Fruit fly (Drosophila melanogaster) whole organism, adult: ENCODE results near the gene CG13876.

ENCODE experiments used
- CG11617 ChIP-seq: fragments of 200-800 bp; sonication (Bioruptor generic); optimal IDR thresholded peaks from 2 replicates; lab custom pipeline; 2017; ENCODE audit warnings: mild to moderate bottlenecking, missing biosample characterization, missing genetic modification reagents, missing genetic modification characterization
- CG14711 ChIP-seq: fragments of 200-800 bp; sonication (Bioruptor generic); optimal IDR thresholded peaks from 2 replicates; lab custom pipeline; 2018; ENCODE audit warnings: missing biosample characterization, mild to moderate bottlenecking, missing genetic modification characterization, moderate library complexity
- CG1620 ChIP-seq: fragments of 200-800 bp; sonication (Bioruptor generic); optimal IDR thresholded peaks from 2 replicates; lab custom pipeline; 2016; ENCODE audit warnings: missing biosample characterization, missing genetic modification characterization
- CG33017 ChIP-seq: fragments of 200-800 bp; sonication (Bioruptor generic); optimal IDR thresholded peaks from 2 replicates; lab custom pipeline; 2018; ENCODE audit warnings: missing biosample characterization, mild to moderate bottlenecking, missing genetic modification characterization, moderate library complexity
- Hr96 ChIP-seq: fragments of 200-800 bp; sonication (Bioruptor generic); optimal IDR thresholded peaks from 2 replicates; lab custom pipeline; 2016; ENCODE audit warnings: missing biosample characterization, missing genetic modification characterization
- cic ChIP-seq: fragments of 200-800 bp; sonication (Bioruptor generic); optimal IDR thresholded peaks from 2 replicates; lab custom pipeline; 2017; ENCODE audit warnings: missing biosample characterization, mild to moderate bottlenecking, missing genetic modification characterization, moderate library complexity
- kay ChIP-seq: fragments of 200-800 bp; sonication (Bioruptor generic); peaks from one replicate; lab custom pipeline; 2016; ENCODE audit warnings: missing biosample characterization, missing genetic modification characterization, borderline replicate concordance
- pad ChIP-seq: fragments of 200-800 bp; sonication (Bioruptor generic); optimal IDR thresholded peaks from 3 replicates; lab custom pipeline; 2017; ENCODE audit warnings: missing biosample characterization, missing genetic modification characterization, mild to moderate bottlenecking, moderate library complexity, missing genetic modification reagents
- toe ChIP-seq: fragments of 200-800 bp; sonication (Bioruptor generic); optimal IDR thresholded peaks from 2 replicates; lab custom pipeline; 2016; ENCODE audit warnings: missing biosample characterization, missing genetic modification characterization

DNA sequence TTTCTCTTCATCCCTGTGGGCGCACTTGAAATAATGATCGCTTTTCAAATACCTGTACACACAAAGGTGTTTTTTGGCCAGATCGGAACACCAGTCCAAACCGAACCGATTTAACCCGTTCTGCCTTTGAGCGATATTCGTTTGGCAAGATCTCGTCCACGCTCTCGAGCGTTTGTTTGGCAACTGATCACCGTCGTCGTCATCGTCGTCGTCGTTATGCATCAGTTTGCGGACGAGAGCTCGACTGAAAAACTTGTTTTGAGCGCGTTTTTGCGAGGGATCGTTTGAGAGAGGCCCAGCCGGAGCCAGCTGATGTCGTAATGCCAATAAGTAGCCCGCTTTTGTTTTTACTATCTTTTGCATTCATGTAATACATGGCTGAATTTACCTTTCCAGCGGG lies 27.5 kb upstream of the CG13876 start:
- no peak for TF ChIP-seq CG11617 (GFP tag; lab: Kevin White, UChicago)
- no peak for TF ChIP-seq kay (GFP tag; lab: Kevin White, UChicago)
- TF ChIP-seq pad (GFP tag; lab: Kevin White, UChicago) = no peak
- TF ChIP-seq cic (GFP tag; lab: Kevin White, UChicago) = no peak
- no peak for TF ChIP-seq CG14711 (tag; lab: Kevin White, UChicago)
- TF ChIP-seq toe (GFP tag; lab: Kevin White, UChicago) = no peak
- no peak for TF ChIP-seq CG33017 (tag; lab: Kevin White, UChicago)
- TF ChIP-seq CG1620 (GFP tag; lab: Kevin White, UChicago) = no peak
- no peak for TF ChIP-seq Hr96 (GFP tag; lab: Kevin White, UChicago)
